Fruit fly (Drosophila melanogaster): ENCODE data around the gene Dscam4.

Dscam4 gene

DNA sequence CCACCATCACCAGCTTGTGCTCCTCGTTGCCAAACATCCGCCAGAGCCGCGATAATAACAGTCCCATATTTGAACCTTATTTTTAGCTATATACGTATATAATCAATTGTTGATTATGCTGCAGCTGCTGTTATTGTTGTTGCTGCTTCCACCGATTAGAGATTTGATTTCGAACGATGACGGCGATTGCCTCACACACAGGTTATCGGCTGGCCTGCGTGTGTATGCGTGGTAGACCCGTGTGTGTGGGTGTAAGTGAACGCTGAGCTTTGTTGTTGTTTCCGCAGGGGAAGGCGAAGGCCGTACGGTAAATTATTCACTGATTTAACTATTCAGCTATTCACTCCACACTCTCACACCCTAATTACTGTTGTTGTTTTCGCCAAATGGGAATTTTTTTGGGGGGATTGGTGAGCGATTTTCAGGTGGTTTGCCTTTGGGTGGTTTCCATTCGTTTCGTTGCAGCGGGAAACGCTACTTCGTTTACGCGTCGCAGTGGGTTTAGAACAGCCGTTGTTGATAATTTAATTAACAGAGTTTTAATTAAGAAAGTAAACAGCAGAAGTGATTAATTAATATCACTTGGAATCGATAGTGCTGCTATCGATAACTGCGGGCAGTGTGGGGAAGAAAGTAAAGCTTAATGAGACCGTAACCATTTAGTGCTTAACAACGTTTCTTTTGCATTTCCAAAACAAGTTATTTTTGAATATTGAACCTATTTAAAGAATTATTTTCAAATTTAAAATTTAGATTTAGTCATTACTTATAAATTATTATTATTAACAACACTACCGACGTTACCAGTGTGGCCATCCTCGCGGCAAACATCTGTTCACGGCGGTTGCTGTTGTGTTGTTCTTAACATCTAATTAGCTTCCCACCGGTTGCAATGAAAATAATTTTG lies 61.0 kb downstream of the Dscam4 start, which contains the start of the genes Arl5 and CG13671 (continued):
- TF ChIP-seq ranshi (GFP tag; IDR thresholded peaks at IDR 0.05) (peak; percentile 82; the same call in 1 of the 2 replicates), CG10321 (GFP tag; IDR thresholded peaks at IDR 0.05) (0 out of 2 replicates have a peak, but pooled peaks have one; percentile 28), lmd (GFP tag; IDR thresholded peaks at IDR 0.05) (peak; percentile 63), CG7839 (tag; optimal IDR thresholded peaks at IDR 0.05) (peak; percentile 60), CG6254 (GFP tag; optimal IDR thresholded peaks at IDR 0.05) (no peak), ftz-f1 (GFP tag; optimal IDR thresholded peaks at IDR 0.05) (peak; percentile 74), Nf-YB (GFP tag; optimal IDR thresholded peaks at IDR 0.05) (peak; percentile 29), klu (GFP tag; IDR thresholded peaks at IDR 0.05) (peak; percentile 54; the same call in 1 of the 2 replicates), Drgx (GFP tag; IDR thresholded peaks at IDR 0.05) (peak; percentile 70), Atf6 (GFP tag; IDR thresholded peaks at IDR 0.05) (peak; percentile 68), CG8944 (GFP tag; optimal IDR thresholded peaks at IDR 0.05) (peak; percentile 39), CG1647 (GFP tag; optimal IDR thresholded peaks at IDR 0.05) (peak; percentile 70), mam (GFP tag; optimal IDR thresholded peaks at IDR 0.05) (peak; percentile 73), D (optimal IDR thresholded peaks at IDR 0.05) (no peak), D (GFP tag; optimal IDR thresholded peaks at IDR 0.05) (peak; percentile 65), CG2120 (GFP tag; optimal IDR thresholded peaks at IDR 0.05) (peak; percentile 84), Ets97D (GFP tag; optimal IDR thresholded peaks at IDR 0.05) (peak; percentile 77), Atf3 (GFP tag; optimal IDR thresholded peaks at IDR 0.05) (peak; percentile 45), CG4617 (GFP tag; optimal IDR thresholded peaks at IDR 0.05; ENCODE audit: borderline replicate concordance) (peak; percentile 87), CG14441 (GFP tag; IDR thresholded peaks at IDR 0.05) (peak; percentile 74), sens-2 (GFP tag; IDR thresholded peaks at IDR 0.05) (0 out of 2 replicates have a peak, but pooled peaks have one; percentile 17), ttk (GFP tag; IDR thresholded peaks at IDR 0.05) (peak; percentile 65), slou (GFP tag; optimal IDR thresholded peaks at IDR 0.05) (peak; percentile 79), kah (GFP tag; optimal IDR thresholded peaks at IDR 0.05) (peak; percentile 28), Fer2 (tag; optimal IDR thresholded peaks at IDR 0.05) (no peak), MTF-1 (GFP tag; optimal IDR thresholded peaks at IDR 0.05; ENCODE audit: borderline replicate concordance) (no peak), CTCF (GFP tag; optimal IDR thresholded peaks at IDR 0.05) (peak; percentile 1), CG7745 (tag; optimal IDR thresholded peaks at IDR 0.05) (peak; percentile 99), dm (GFP tag; optimal IDR thresholded peaks at IDR 0.05) (no peak), CG11695 (GFP tag; IDR thresholded peaks at IDR 0.05) (peak; percentile 75; the same call in 2 of the 3 replicates), Doc2 (GFP tag; IDR thresholded peaks at IDR 0.05) (no peak), bowl (GFP tag; IDR thresholded peaks at IDR 0.05) (no peak), da (GFP tag; optimal IDR thresholded peaks at IDR 0.05) (no peak), fd96Cb (tag; optimal IDR thresholded peaks at IDR 0.05) (peak; percentile 67), chn (GFP tag; optimal IDR thresholded peaks at IDR 0.05) (peak; percentile 78), dan (GFP tag; IDR thresholded peaks at IDR 0.05) (peak; percentile 12; the same call in 1 of the 2 replicates), az2 (GFP tag; optimal IDR thresholded peaks at IDR 0.05) (peak; percentile 82), Neu2 (GFP tag; optimal IDR thresholded peaks at IDR 0.05; ENCODE audit: borderline replicate concordance) (no peak), CG11398 (GFP tag; optimal IDR thresholded peaks at IDR 0.05) (no peak), emc (GFP tag; optimal IDR thresholded peaks at IDR 0.05) (no peak), CG16779 (GFP tag; IDR thresholded peaks at IDR 0.05) (no peak), z (GFP tag; IDR thresholded peaks at IDR 0.05) (no peak), CG6689 (GFP tag; IDR thresholded peaks at IDR 0.05) (peak; percentile 75), Opbp (GFP tag; IDR thresholded peaks at IDR 0.05; ENCODE audit: partially characterized antibody) (peak; percentile 64; the same call in 2 of the 3 replicates), Mrtf (GFP tag; IDR thresholded peaks at IDR 0.05) (peak; percentile 75), mirr (GFP tag; optimal IDR thresholded peaks at IDR 0.05) (peak; percentile 27), Fer3 (tag; optimal IDR thresholded peaks at IDR 0.05) (peak; percentile 73), Hand (GFP tag; optimal IDR thresholded peaks at IDR 0.05) (no peak), otp (GFP tag; IDR thresholded peaks at IDR 0.05) (peak; percentile 87), Stat92E (GFP tag; optimal IDR thresholded peaks at IDR 0.05) (peak in 1 of 3 experiments; percentile 10)
